Fruit fly (Drosophila melanogaster) whole organism, embryonic: ENCODE results near the gene mia.

Experiments
- Awh ChIP-seq: fragments of 200-800 bp; sonication (Bioruptor generic); IDR thresholded peaks from 2 replicates; pipeline ENCODE4, ENCODE4 v1.3.6; 2022; ENCODE audit warnings: missing biosample characterization, missing genetic modification characterization
- CG10321 ChIP-seq: fragments of 200-800 bp; sonication (Bioruptor generic); IDR thresholded peaks from 2 replicates; pipeline ENCODE4 v1.3.6; 2022; ENCODE audit warnings: missing biosample characterization, missing genetic modification characterization
- CG11085 ChIP-seq: fragments of 200-800 bp; sonication (Bioruptor generic); IDR thresholded peaks from 2 replicates; pipeline ENCODE4 v1.3.6; 2022; ENCODE audit warnings: missing biosample characterization, missing genetic modification characterization
- CG11247 ChIP-seq: fragments of 200-800 bp; sonication (Bioruptor generic); IDR thresholded peaks from 2 replicates; pipeline ENCODE4 v1.3.6; 2022; ENCODE audit warnings: missing biosample characterization, missing genetic modification characterization
- CG12391 ChIP-seq: fragments of 200-800 bp; sonication (Bioruptor generic); optimal IDR thresholded peaks from 3 replicates; lab custom pipeline; 2018; ENCODE audit warnings: missing biosample characterization, mild to moderate bottlenecking, missing genetic modification characterization, moderate library complexity
- CG15011 ChIP-seq: fragments of 200-800 bp; sonication (Bioruptor generic); optimal IDR thresholded peaks from 3 replicates; lab custom pipeline; 2018; ENCODE audit warnings: missing biosample characterization, mild to moderate bottlenecking, missing genetic modification characterization
- CG15514 ChIP-seq: fragments of 200-800 bp; sonication (Bioruptor generic); optimal IDR thresholded peaks from 3 replicates; lab custom pipeline; 2017; ENCODE audit warnings: missing biosample characterization, missing genetic modification characterization, mild to moderate bottlenecking, moderate library complexity, missing genetic modification reagents
- CG16863 ChIP-seq: fragments of 200-800 bp; sonication (Bioruptor generic); optimal IDR thresholded peaks from 3 replicates; lab custom pipeline; 2016; ENCODE audit warnings: missing biosample characterization, missing genetic modification characterization
- CG17359 ChIP-seq: fragments of 200-800 bp; sonication (Bioruptor generic); optimal IDR thresholded peaks from 3 replicates; lab custom pipeline; 2018; ENCODE audit warnings: missing biosample characterization, mild to moderate bottlenecking, missing genetic modification characterization, moderate library complexity
- CG17802 ChIP-seq: fragments of 200-800 bp; sonication (Bioruptor generic); optimal IDR thresholded peaks from 2 replicates; lab custom pipeline; 2018; ENCODE audit warnings: missing biosample characterization, mild to moderate bottlenecking, missing genetic modification characterization, moderate library complexity
- CG18011 ChIP-seq: fragments of 200-800 bp; sonication (Bioruptor generic); optimal IDR thresholded peaks from 2 replicates; lab custom pipeline; 2017; ENCODE audit warnings: missing biosample characterization, missing genetic modification characterization, mild to moderate bottlenecking, moderate library complexity, missing genotype
- CG18262 ChIP-seq: fragments of 200-800 bp; optimal IDR thresholded peaks from 3 replicates; lab custom pipeline; 2019; ENCODE audit warnings: missing biosample characterization, mild to moderate bottlenecking, missing genetic modification characterization, moderate library complexity
- CG31441 ChIP-seq: fragments of 200-800 bp; sonication (Bioruptor generic); IDR thresholded peaks from 2 replicates; pipeline ENCODE4 v1.3.6; 2022; ENCODE audit warnings: missing biosample characterization, missing genetic modification characterization
- CG3163 ChIP-seq: fragments of 200-800 bp; sonication (Bioruptor generic); optimal IDR thresholded peaks from 3 replicates; lab custom pipeline; 2016; ENCODE audit warnings: missing biosample characterization, missing genetic modification characterization
- CG32532 ChIP-seq: fragments of 200-800 bp; sonication (Bioruptor generic); IDR thresholded peaks from 2 replicates; pipeline ENCODE4 v1.3.6; 2022; ENCODE audit warnings: missing biosample characterization, missing genetic modification characterization
- CG34376 ChIP-seq: fragments of 200-800 bp; sonication (Bioruptor generic); optimal IDR thresholded peaks from 2 replicates; lab custom pipeline; 2018; ENCODE audit warnings: missing biosample characterization, mild to moderate bottlenecking, missing genetic modification characterization
- CG3838 ChIP-seq: fragments of 200-800 bp; sonication (Bioruptor generic); optimal IDR thresholded peaks from 3 replicates; lab custom pipeline; 2016; ENCODE audit warnings: missing biosample characterization, missing genetic modification characterization
- CG6254 ChIP-seq: fragments of 200-800 bp; sonication (Bioruptor generic); optimal IDR thresholded peaks from 3 replicates; lab custom pipeline; 2017; ENCODE audit warnings: mild to moderate bottlenecking, missing biosample characterization, missing genetic modification reagents, missing genetic modification characterization
- CG6765 ChIP-seq: fragments of 200-800 bp; sonication (Bioruptor generic); optimal IDR thresholded peaks from 3 replicates; lab custom pipeline; 2017; ENCODE audit warnings: missing biosample characterization, mild to moderate bottlenecking, missing genetic modification characterization
- CG6813 ChIP-seq: fragments of 200-800 bp; sonication (Bioruptor generic); optimal IDR thresholded peaks from 2 replicates; lab custom pipeline; 2017; ENCODE audit warnings: missing biosample characterization, missing genetic modification characterization, mild to moderate bottlenecking, moderate library complexity, missing genetic modification reagents
- CG7271 ChIP-seq: fragments of 200-800 bp; sonication (Bioruptor generic); optimal IDR thresholded peaks from 2 replicates; lab custom pipeline; 2018; ENCODE audit warnings: missing biosample characterization, mild to moderate bottlenecking, missing genetic modification characterization, moderate library complexity
- CG8290 ChIP-seq, 3 experiments: fragments of 200-800 bp; sonication (Bioruptor generic); optimal IDR thresholded peaks; 2 replicates each; lab custom pipeline; 2016 to 2019; ENCODE audit warnings: missing biosample characterization in 3 of 3, missing genetic modification characterization in 3 of 3, mild to moderate bottlenecking in 2 of 3, moderate library complexity in 1 of 3
- CG9932 ChIP-seq: fragments of 200-800 bp; sonication (Bioruptor generic); IDR thresholded peaks from 2 replicates; pipeline ENCODE4 v1.3.6; 2022; ENCODE audit warnings: missing biosample characterization, missing genetic modification characterization
- D19B ChIP-seq: fragments of 200-800 bp; sonication (Bioruptor generic); optimal IDR thresholded peaks from 2 replicates; lab custom pipeline; 2017; ENCODE audit warnings: missing biosample characterization, mild to moderate bottlenecking, missing genetic modification characterization
- Eip74EF ChIP-seq, 2 experiments: fragments of 200-800 bp in 1 of 2; fragments of >200 bp in 1 of 2; sonication (Bioruptor generic) in 1 of 2; optimal IDR thresholded peaks; 2 replicates each; lab custom pipeline; 2017 to 2019; ENCODE audit warnings: missing biosample characterization in 2 of 2, missing genetic modification characterization in 2 of 2, mild to moderate bottlenecking in 1 of 2, moderate library complexity in 1 of 2
- Fer3 ChIP-seq: fragments of 200-800 bp; sonication (Bioruptor generic); optimal IDR thresholded peaks from 2 replicates; lab custom pipeline; 2018; ENCODE audit warnings: missing biosample characterization, mild to moderate bottlenecking, missing genetic modification characterization, moderate library complexity
- H15 ChIP-seq: fragments of 200-800 bp; sonication (Bioruptor generic); IDR thresholded peaks from 3 replicates; pipeline ENCODE4 v1.3.6; 2022; ENCODE audit warnings: missing biosample characterization, missing genetic modification characterization
- MBD-R2 ChIP-seq: fragments of 200-800 bp; sonication (Bioruptor generic); IDR thresholded peaks from 2 replicates; pipeline ENCODE4 v1.3.6; 2022; ENCODE audit warnings: missing biosample characterization, missing genetic modification characterization
- NC2α ChIP-seq: fragments of 200-800 bp; sonication (Bioruptor generic); optimal IDR thresholded peaks from 2 replicates; lab custom pipeline; 2016; ENCODE audit warnings: missing biosample characterization, missing genetic modification characterization
- Nf-YB ChIP-seq: fragments of 200-800 bp; sonication (Bioruptor generic); optimal IDR thresholded peaks from 3 replicates; lab custom pipeline; 2019; ENCODE audit warnings: missing biosample characterization, mild to moderate bottlenecking, missing genetic modification characterization, moderate library complexity
- NfI ChIP-seq: fragments of 200-800 bp; sonication (Bioruptor generic); optimal IDR thresholded peaks from 3 replicates; lab custom pipeline; 2018; ENCODE audit warnings: missing biosample characterization, mild to moderate bottlenecking, missing genetic modification characterization, moderate library complexity
- Optix ChIP-seq: fragments of 200-800 bp; sonication (Bioruptor generic); IDR thresholded peaks from 3 replicates; pipeline ENCODE4 v1.3.6; 2022; ENCODE audit warnings: missing biosample characterization, missing genetic modification characterization
- Rfx ChIP-seq: fragments of 200-800 bp; sonication (Bioruptor generic); IDR thresholded peaks from 2 replicates; pipeline ENCODE4 v1.3.6; 2022; ENCODE audit warnings: missing biosample characterization, missing genetic modification characterization
- ap ChIP-seq: fragments of 200-800 bp; sonication (Bioruptor generic); IDR thresholded peaks from 2 replicates; pipeline ENCODE4 v1.3.6; 2022; ENCODE audit warnings: missing biosample characterization, missing genetic modification characterization
- bbx ChIP-seq: fragments of 200-800 bp; sonication (Bioruptor generic); IDR thresholded peaks from 2 replicates; pipeline ENCODE4 v1.3.6; 2022; ENCODE audit warnings: missing biosample characterization, missing genetic modification characterization; ENCODE audit not compliant: partially characterized antibody
- bigmax ChIP-seq: fragments of 200-800 bp; sonication (Bioruptor generic); optimal IDR thresholded peaks from 2 replicates; lab custom pipeline; 2018; ENCODE audit warnings: missing biosample characterization, mild to moderate bottlenecking, missing genetic modification characterization
- cad ChIP-seq: fragments of >200 bp; optimal IDR thresholded peaks from 2 replicates; lab custom pipeline; 2017; ENCODE audit warnings: missing biosample characterization, missing genetic modification characterization
- cas ChIP-seq: fragments of 200-800 bp; sonication (Bioruptor generic); IDR thresholded peaks from 2 replicates; pipeline ENCODE4 v1.3.6; 2022; ENCODE audit warnings: missing biosample characterization, missing genetic modification characterization
- chn ChIP-seq: fragments of 200-800 bp; sonication (Bioruptor generic); optimal IDR thresholded peaks from 2 replicates; lab custom pipeline; 2016; ENCODE audit warnings: missing biosample characterization, missing genetic modification characterization
- croc ChIP-seq: fragments of 200-800 bp; sonication (Bioruptor generic); conservative IDR thresholded peaks from 3 replicates; pipeline ENCODE4 v1.3.6; 2022; ENCODE audit warnings: missing biosample characterization, missing genetic modification characterization
- eyg ChIP-seq: fragments of 200-800 bp; sonication (Bioruptor generic); optimal IDR thresholded peaks from 3 replicates; lab custom pipeline; 2016; ENCODE audit warnings: missing biosample characterization, missing genetic modification characterization
- gcm ChIP-seq: fragments of 200-800 bp; sonication (Bioruptor generic); optimal IDR thresholded peaks from 2 replicates; lab custom pipeline; 2019; ENCODE audit warnings: missing biosample characterization, mild to moderate bottlenecking, missing genetic modification characterization, moderate library complexity
- gem ChIP-seq: fragments of 200-800 bp; sonication (Bioruptor generic); optimal IDR thresholded peaks from 2 replicates; lab custom pipeline; 2019; ENCODE audit warnings: missing biosample characterization, mild to moderate bottlenecking, missing genetic modification characterization, moderate library complexity
- h ChIP-seq: fragments of >200 bp; optimal IDR thresholded peaks from 2 replicates; lab custom pipeline; 2017
- kay ChIP-seq: fragments of 200-800 bp; sonication (Bioruptor generic); optimal IDR thresholded peaks from 2 replicates; lab custom pipeline; 2016; ENCODE audit warnings: missing biosample characterization, missing genetic modification characterization
- lmd ChIP-seq: fragments of 200-800 bp; sonication (Bioruptor generic); IDR thresholded peaks from 2 replicates; pipeline ENCODE4 v1.3.6; 2022; ENCODE audit warnings: missing biosample characterization, missing genetic modification characterization
- pnt ChIP-seq: fragments of 200-800 bp; sonication (Bioruptor generic); optimal IDR thresholded peaks from 3 replicates; lab custom pipeline; 2016; ENCODE audit warnings: missing biosample characterization, missing genetic modification characterization
- repo ChIP-seq: fragments of 200-800 bp; sonication (Bioruptor generic); optimal IDR thresholded peaks from 2 replicates; lab custom pipeline; 2016; ENCODE audit warnings: missing biosample characterization, missing genetic modification characterization
- tin ChIP-seq: fragments of 200-800 bp; sonication (Bioruptor generic); optimal IDR thresholded peaks from 3 replicates; lab custom pipeline; 2016; ENCODE audit warnings: missing biosample characterization, missing genetic modification characterization
- wdn ChIP-seq: fragments of 200-800 bp; sonication (Bioruptor generic); IDR thresholded peaks from 2 replicates; pipeline ENCODE4 v1.3.6; 2022; ENCODE audit warnings: missing biosample characterization, missing genetic modification characterization

The mia gene

DNA sequence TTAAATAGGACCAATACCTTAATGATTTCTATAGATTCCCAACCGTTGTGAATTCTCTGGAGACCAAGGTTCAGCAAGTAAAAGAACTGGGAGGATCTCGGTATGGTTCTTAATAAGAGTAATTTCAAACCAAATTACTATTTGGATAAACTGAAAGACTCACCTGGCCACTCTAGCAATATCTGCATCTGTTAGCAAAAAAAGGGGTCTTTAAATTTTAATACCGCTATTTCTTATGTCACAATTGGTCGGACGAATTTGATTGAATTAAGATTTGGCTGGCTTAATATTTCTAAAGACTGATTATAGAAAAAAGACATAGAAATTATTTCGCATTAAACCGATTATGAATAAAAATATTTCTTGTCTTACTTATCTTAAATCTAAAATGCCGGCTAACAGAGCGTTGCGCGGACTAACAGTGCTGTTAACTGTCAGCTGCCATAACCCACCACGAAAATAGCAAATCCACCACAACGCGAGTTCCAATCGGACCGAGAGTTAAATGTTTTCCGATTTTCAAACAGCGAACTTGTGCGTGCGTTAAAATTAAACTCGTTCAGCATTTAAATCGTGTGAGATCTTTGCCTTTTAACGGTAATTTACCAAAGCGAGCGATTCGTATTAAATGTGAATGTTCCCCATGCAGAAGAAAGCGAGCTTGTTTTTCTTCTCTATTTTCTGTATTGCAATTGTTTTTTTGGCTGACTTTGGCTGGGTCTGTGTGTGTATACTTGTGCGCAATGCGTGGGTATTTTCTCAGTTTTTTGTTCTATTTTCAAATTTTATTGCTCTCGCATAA is 19.9 kb upstream of the mia start, which contains the start of gene CRMP (continued):
- TF ChIP-seq CG34376 (GFP tag; lab: Kevin White, UChicago) (peak; percentile 43), CG12391 (tag; lab: Kevin White, UChicago) (no peak), CG6813 (no peak), CG17802 (tag; lab: Kevin White, UChicago) (no peak), CG10321 (GFP tag; lab: Robert Waterston, UW) (no peak), Nf-YB (GFP tag; lab: Kevin White, UChicago) (no peak), MBD-R2 (no peak), CG6254 (no peak), NfI (GFP tag; lab: Kevin White, UChicago) (no peak), CG32532 (GFP tag; lab: Robert Waterston, UW) (no peak), Rfx (GFP tag; lab: Robert Waterston, UW) (no peak), D19B (GFP tag; lab: Kevin White, UChicago) (no peak), gem (tag; lab: Kevin White, UChicago) (no peak), CG6765 (peak; percentile 40), h (no peak), wdn (no peak), CG11085 (GFP tag; lab: Robert Waterston, UW) (no peak), CG9932 (no peak), ap (GFP tag; lab: Robert Waterston, UW) (no peak), H15 (GFP tag; lab: Robert Waterston, UW) (no peak), CG7271 (no peak), CG16863 (GFP tag; lab: Kevin White, UChicago) (no peak), Fer3 (no peak), eyg (GFP tag; lab: Kevin White, UChicago) (no peak), croc (GFP tag; lab: Robert Waterston, UW) (no peak), CG3163 (GFP tag; lab: Kevin White, UChicago) (no peak), NC2α (GFP tag; lab: Kevin White, UChicago) (no peak), CG3838 (GFP tag; lab: Kevin White, UChicago) (no peak), CG18262 (tag; lab: Kevin White, UChicago) (peak; percentile 21), pnt (GFP tag; lab: Kevin White, UChicago) (no peak), cad (GFP tag; lab: Kevin White, UChicago) (no peak), CG18011 (peak; percentile 88)

DNA sequence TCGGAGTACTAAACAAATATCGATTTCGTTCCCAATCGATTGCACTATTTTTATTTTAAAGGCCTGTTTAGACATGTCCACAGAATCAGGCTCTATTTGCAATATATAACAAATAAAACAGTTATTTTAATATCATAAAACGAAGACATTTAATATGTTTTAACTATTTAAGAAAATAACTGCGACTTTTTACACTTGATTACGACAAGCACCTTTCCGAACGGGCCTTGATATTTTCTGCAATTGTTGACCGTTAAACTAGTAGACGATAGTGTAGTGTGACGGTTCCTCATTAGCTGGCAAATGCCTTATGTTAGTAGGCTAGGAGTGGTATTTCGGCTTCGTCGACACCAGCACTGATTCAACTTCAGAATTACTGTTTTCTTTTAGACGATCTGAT is 17.6 kb upstream of the mia start, which contains the start of the genes CG2931 and Rheb:
Gene CG2931 (minus strand): TSS at position 26 of the 400 bp plus-strand sequence.
Gene Rheb (plus strand): TSS at position 332 of the 400 bp plus-strand sequence.
- TF ChIP-seq chn (GFP tag; lab: Kevin White, UChicago) (peak; percentile 61), tin (GFP tag; lab: Kevin White, UChicago) (peak; percentile 67), wdn (no peak), CG8290 (GFP tag; optimal IDR thresholded peaks at IDR 0.05; lab: Kevin White, UChicago) (peak; percentile 64), CG8290 (tag; optimal IDR thresholded peaks at IDR 0.05; lab: Kevin White, UChicago) (no peak), lmd (GFP tag; lab: Robert Waterston, UW) (peak; percentile 63), CG15514 (GFP tag; lab: Kevin White, UChicago) (peak; percentile 81), Awh (peak; percentile 59), CG11247 (peak; percentile 47), bigmax (GFP tag; lab: Kevin White, UChicago) (no peak), CG31441 (GFP tag; lab: Robert Waterston, UW) (peak; percentile 61), Optix (GFP tag; lab: Robert Waterston, UW) (peak; percentile 39; the same call in 1 of the 3 replicates), gcm (GFP tag; lab: Kevin White, UChicago) (peak; percentile 46), ap (GFP tag; lab: Robert Waterston, UW) (peak; percentile 42; the same call in 1 of the 2 replicates), CG15011 (GFP tag; lab: Kevin White, UChicago) (no peak), kay (GFP tag; lab: Kevin White, UChicago) (peak; percentile 51), Eip74EF (GFP tag; optimal IDR thresholded peaks at IDR 0.05; lab: Kevin White, UChicago) (no peak), cas (peak; percentile 48; the same call in 1 of the 2 replicates), bbx (GFP tag; lab: Robert Waterston, UW) (peak; percentile 69), CG17359 (tag; lab: Kevin White, UChicago) (peak; percentile 47), repo (no peak)
